Fruit fly (Drosophila melanogaster): ENCODE data around the gene DAAM.

DNA sequence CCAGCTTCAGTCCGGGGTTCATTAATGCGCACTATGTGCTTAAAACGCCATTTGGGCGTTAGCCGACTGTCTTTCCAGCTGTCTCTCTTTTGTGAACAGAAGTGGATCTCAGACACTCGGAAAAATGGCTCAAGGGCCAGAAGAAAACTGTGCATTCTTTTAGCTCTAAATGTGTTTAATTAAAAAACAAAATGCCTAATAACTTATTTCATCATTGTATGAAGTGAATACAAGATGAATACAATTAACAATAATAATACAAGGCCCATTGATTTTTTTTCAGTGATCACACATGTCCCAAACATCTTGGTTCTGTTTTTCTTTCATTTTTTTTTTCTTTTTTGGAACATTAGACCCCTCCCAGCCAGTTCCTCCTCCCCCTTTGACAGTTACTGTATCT, 49.3 kb downstream of the DAAM start:
- TF ChIP-seq OdsH (GFP tag; optimal IDR thresholded peaks at IDR 0.05) (no peak), Jra (GFP tag; optimal IDR thresholded peaks at IDR 0.05) (no peak), lola (GFP tag; optimal IDR thresholded peaks at IDR 0.05) (no peak), Hr83 (GFP tag; optimal IDR thresholded peaks at IDR 0.05; ENCODE audit: poor library complexity, severe bottlenecking) (no peak)
